Worm (Caenorhabditis elegans) whole organism, L4 larva: ENCODE results near the gene C14A6.8.
"Not testable (repeated sequence)": the region's sequence is repeated elsewhere in the genome, so short reads cannot be mapped to it uniquely, and the experiment has no call there.

Source experiments
- D1046.2 ChIP-seq: fragments of 200-800 bp; sonication (Bioruptor generic); IDR thresholded peaks from 2 replicates; pipeline ENCODE4 v1.3.6; 2022; ENCODE audit warnings: missing genetic modification characterization, missing compliant biosample characterization
- F26F4.8 ChIP-seq: fragments of 200-800 bp; sonication (Bioruptor generic); conservative IDR thresholded peaks from 2 replicates; pipeline ENCODE4 v1.3.6; 2022; ENCODE audit warnings: missing genetic modification characterization, missing compliant biosample characterization
- T20F7.1 ChIP-seq: fragments of 200-800 bp; sonication (Bioruptor generic); optimal IDR thresholded peaks from 2 replicates; lab custom pipeline; 2018; ENCODE audit warnings: mild to moderate bottlenecking, missing genetic modification characterization, missing compliant biosample characterization
- Y48G9A.11 ChIP-seq: fragments of 200-800 bp; sonication (Bioruptor generic); IDR thresholded peaks from 2 replicates; pipeline ENCODE4 v1.3.6; 2022; ENCODE audit warnings: missing genetic modification reagents, missing genetic modification characterization, missing compliant biosample characterization
- Y5F2A.4 ChIP-seq: fragments of 200-800 bp; sonication (Bioruptor generic); optimal IDR thresholded peaks from 2 replicates; lab custom pipeline; 2018; ENCODE audit warnings: mild to moderate bottlenecking, missing genetic modification characterization, missing compliant biosample characterization
- aha-1 ChIP-seq: fragments of 150-350 bp; peaks from one replicate; lab custom pipeline; 2014; ENCODE audit warnings: missing biosample characterization, missing genetic modification characterization
- attf-4 ChIP-seq: sonication (generic microtip); optimal IDR thresholded peaks from 3 replicates; lab custom pipeline; 2017; ENCODE audit warnings: missing biosample characterization, missing genetic modification characterization
- ceh-82 ChIP-seq: sonication (generic microtip); optimal IDR thresholded peaks from 2 replicates; lab custom pipeline; 2017; ENCODE audit warnings: missing biosample characterization, missing genetic modification characterization
- daf-12 ChIP-seq: fragments of 150-350 bp; optimal IDR thresholded peaks from 2 replicates; lab custom pipeline; 2014; ENCODE audit warnings: missing biosample characterization, missing genetic modification reagents, missing genetic modification characterization
- daf-19 ChIP-seq: fragments of 200-800 bp; sonication (Bioruptor generic); conservative IDR thresholded peaks from 2 replicates; pipeline ENCODE4 v1.3.6; 2022; ENCODE audit warnings: missing genetic modification characterization, missing compliant biosample characterization
- daf-8 ChIP-seq: fragments of 200-800 bp; sonication (Bioruptor generic); IDR thresholded peaks from 2 replicates; pipeline ENCODE4 v1.3.6; 2022; ENCODE audit warnings: missing genetic modification characterization, missing compliant biosample characterization
- dpl-1 ChIP-seq: fragments of 150-350 bp; optimal IDR thresholded peaks from 2 replicates; lab custom pipeline; 2014; ENCODE audit warnings: missing biosample characterization, missing genetic modification reagents, missing genetic modification characterization
- egl-27 ChIP-seq: sonication (generic microtip); optimal IDR thresholded peaks from 3 replicates; lab custom pipeline; 2017; ENCODE audit warnings: missing biosample characterization, missing genetic modification reagents, missing genetic modification characterization
- egl-43 ChIP-seq: fragments of 200-800 bp; sonication (Bioruptor generic); IDR thresholded peaks from 2 replicates; pipeline ENCODE4 v1.3.6; 2022; ENCODE audit warnings: missing genetic modification reagents, missing genetic modification characterization, missing compliant biosample characterization
- gei-8 ChIP-seq: fragments of 200-800 bp; sonication (Bioruptor generic); optimal IDR thresholded peaks from 2 replicates; lab custom pipeline; 2018; ENCODE audit warnings: mild to moderate bottlenecking, missing genetic modification characterization, missing compliant biosample characterization
- hlh-11 ChIP-seq: fragments of 200-800 bp; sonication (Bioruptor generic); optimal IDR thresholded peaks from 2 replicates; lab custom pipeline; 2018; ENCODE audit warnings: mild to moderate bottlenecking, missing genetic modification characterization, missing compliant biosample characterization
- lin-13 ChIP-seq: fragments of 150-350 bp; optimal IDR thresholded peaks from 2 replicates; lab custom pipeline; 2014; ENCODE audit warnings: missing biosample characterization, missing genetic modification reagents, missing genetic modification characterization
- lin-29 ChIP-seq: fragments of 200-800 bp; sonication (Bioruptor generic); IDR thresholded peaks from 2 replicates; pipeline ENCODE4 v1.3.6; 2022; ENCODE audit warnings: missing genetic modification reagents, missing genetic modification characterization, missing compliant biosample characterization
- madf-9 ChIP-seq: fragments of 200-800 bp; sonication (Bioruptor generic); conservative IDR thresholded peaks from 2 replicates; pipeline ENCODE4 v1.3.6; 2022; ENCODE audit warnings: missing genetic modification reagents, missing genetic modification characterization, missing compliant biosample characterization
- mdl-1 ChIP-seq, 2 experiments: fragments of 150-350 bp in 1 of 2; sonication (generic microtip) in 1 of 2; optimal IDR thresholded peaks; 2 replicates each; lab custom pipeline; 2014 to 2017; ENCODE audit warnings: missing biosample characterization in 2 of 2, missing genetic modification characterization in 2 of 2
- mdt-29 ChIP-seq: fragments of 200-800 bp; sonication (Bioruptor generic); IDR thresholded peaks from 2 replicates; pipeline ENCODE4 v1.3.6; 2022; ENCODE audit warnings: missing genetic modification reagents, missing genetic modification characterization, missing compliant biosample characterization
- nhr-11 ChIP-seq: fragments of 150-350 bp; optimal IDR thresholded peaks from 2 replicates; lab custom pipeline; 2014; ENCODE audit warnings: missing biosample characterization, missing genetic modification characterization
- nhr-48 ChIP-seq: sonication (generic microtip); optimal IDR thresholded peaks from 2 replicates; lab custom pipeline; 2016; ENCODE audit warnings: mild to moderate bottlenecking, missing genetic modification characterization, missing compliant biosample characterization
- nhr-6 ChIP-seq: fragments of 150-350 bp; optimal IDR thresholded peaks from 2 replicates; lab custom pipeline; 2014; ENCODE audit warnings: missing biosample characterization, missing genetic modification characterization
- nhr-76 ChIP-seq: fragments of 150-350 bp; optimal IDR thresholded peaks from 2 replicates; lab custom pipeline; 2014; ENCODE audit warnings: missing biosample characterization, missing genetic modification characterization
- pqm-1 ChIP-seq: sonication (generic microtip); optimal IDR thresholded peaks from 2 replicates; lab custom pipeline; 2017; ENCODE audit warnings: missing biosample characterization, missing genetic modification characterization
- rbr-2 ChIP-seq: sonication (generic microtip); optimal IDR thresholded peaks from 2 replicates; lab custom pipeline; 2016; ENCODE audit warnings: missing genotype, missing genetic modification characterization, missing compliant biosample characterization
- sdz-12 ChIP-seq: fragments of 200-800 bp; sonication (Bioruptor generic); optimal IDR thresholded peaks from 2 replicates; lab custom pipeline; 2018; ENCODE audit warnings: mild to moderate bottlenecking, missing genetic modification characterization, missing compliant biosample characterization
- set-16 ChIP-seq: fragments of 200-800 bp; sonication (Bioruptor generic); IDR thresholded peaks from 2 replicates; pipeline ENCODE4 v1.3.6; 2022; ENCODE audit warnings: missing genetic modification reagents, missing genetic modification characterization, missing compliant biosample characterization
- snpc-4 ChIP-seq: fragments of 150-350 bp; optimal IDR thresholded peaks from 2 replicates; lab custom pipeline; 2014; ENCODE audit warnings: missing biosample characterization, missing genetic modification characterization
- tag-97 ChIP-seq: fragments of 200-800 bp; sonication (Bioruptor generic); IDR thresholded peaks from 2 replicates; pipeline ENCODE4 v1.3.6; 2022; ENCODE audit warnings: missing genetic modification characterization, missing compliant biosample characterization
- unc-130 ChIP-seq: sonication (generic microtip); optimal IDR thresholded peaks from 2 replicates; lab custom pipeline; 2016; ENCODE audit warnings: missing genetic modification reagents, missing genetic modification characterization, missing compliant biosample characterization
- unc-39 ChIP-seq: sonication (generic microtip); optimal IDR thresholded peaks from 2 replicates; lab custom pipeline; 2017; ENCODE audit warnings: missing biosample characterization, missing genetic modification characterization
- unc-62 ChIP-seq, 3 experiments: fragments of 150-350 bp in 1 of 3; sonication (generic microtip); optimal IDR thresholded peaks in 2 of 3; peaks in 1 of 3; 1 replicate in 1 of 3; 2 replicates in 2 of 3; lab custom pipeline; 2014 to 2017; ENCODE audit warnings: missing biosample characterization in 3 of 3, missing genetic modification characterization in 3 of 3, missing genetic modification reagents in 3 of 3, missing genotype in 1 of 3
- zip-2 ChIP-seq: fragments of 150-350 bp; optimal IDR thresholded peaks from 2 replicates; lab custom pipeline; 2014; ENCODE audit warnings: missing biosample characterization, missing genetic modification characterization

C14A6.8 gene

DNA sequence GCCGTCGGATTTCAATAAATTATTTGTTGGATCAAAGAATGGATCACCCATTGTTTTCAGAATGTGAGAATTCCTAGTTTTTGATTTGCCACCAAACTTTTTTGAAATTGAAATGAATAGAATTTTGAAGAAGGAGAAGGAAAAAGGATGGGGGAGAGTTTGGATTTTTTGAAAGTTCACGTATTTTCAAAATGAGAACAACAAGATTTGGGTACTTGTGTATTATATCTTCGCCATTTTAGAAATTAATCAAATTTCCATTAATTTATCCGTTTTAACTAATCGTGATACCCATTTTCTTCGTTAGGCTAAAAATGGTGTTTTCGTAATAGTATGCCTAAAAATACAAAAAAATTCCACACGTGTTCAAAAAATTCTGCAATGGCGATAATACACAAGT is at the start of gene C14A6.8:
C14A6.8 (minus strand) TSS at position 101 of the 400 bp plus-strand sequence.
- TF ChIP-seq Y5F2A.4 (GFP tag; lab: Kevin White, UChicago) (no peak), dpl-1 (no peak), daf-19 (GFP tag; lab: Robert Waterston, UW) (no peak), F26F4.8 (GFP tag; lab: Robert Waterston, UW) (no peak), hlh-11 (tag; lab: Kevin White, UChicago) (no peak)

DNA sequence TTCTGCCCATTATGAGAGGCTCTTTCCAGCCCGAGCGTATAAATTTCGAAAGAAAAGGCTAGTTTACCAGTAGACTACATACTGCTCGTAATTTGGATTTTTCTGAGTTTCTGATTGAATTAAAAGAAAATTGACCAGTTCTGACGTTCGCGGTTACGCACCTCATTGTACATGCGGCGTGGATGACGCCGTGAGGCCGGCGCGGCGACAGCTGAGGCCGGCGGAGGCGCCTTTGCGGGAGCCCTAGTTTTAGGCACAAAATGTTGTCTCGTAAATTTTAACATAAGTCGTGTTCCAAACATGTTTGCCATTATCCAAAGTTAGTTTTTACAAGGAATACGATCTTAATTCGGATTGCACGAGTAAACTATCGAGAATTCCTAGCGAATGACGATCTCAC is 45.3 kb upstream of the C14A6.8 start, which contains the start of gene F16H6.9:
F16H6.9 (plus strand) TSS at position 301 of the 400 bp plus-strand sequence.
- not testable (repeated sequence) for TF ChIP-seq unc-130; Y48G9A.11; ceh-82 (tag; lab: Kevin White, UChicago)

DNA sequence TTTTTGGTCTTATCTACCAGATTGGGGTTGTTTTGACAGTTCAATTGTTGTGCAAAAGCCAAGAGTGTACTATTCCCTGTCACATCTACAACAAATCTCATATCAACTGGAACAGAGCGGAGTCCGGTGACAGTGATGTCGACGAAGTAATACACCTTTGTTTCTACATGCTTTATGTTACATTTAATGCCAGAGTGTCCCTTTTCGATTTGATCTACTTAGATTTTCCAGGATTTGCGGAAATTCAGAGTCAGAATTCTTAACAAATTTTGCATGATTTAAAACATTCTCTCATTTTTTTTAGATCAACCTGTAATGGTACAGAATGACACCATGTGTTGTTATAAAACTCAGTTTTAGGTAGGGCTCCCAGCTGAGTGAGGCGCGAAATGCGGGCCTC is 44.7 kb upstream of the C14A6.8 start, which contains the start of gene F16H6.8:
F16H6.8 (minus strand) TSS at position 101 of the 400 bp plus-strand sequence.
- not testable (repeated sequence) for TF ChIP-seq mdt-29 (GFP tag; lab: Robert Waterston, UW); unc-39 (tag; lab: Kevin White, UChicago); nhr-6 (tag; lab: Kevin White, UChicago)

DNA sequence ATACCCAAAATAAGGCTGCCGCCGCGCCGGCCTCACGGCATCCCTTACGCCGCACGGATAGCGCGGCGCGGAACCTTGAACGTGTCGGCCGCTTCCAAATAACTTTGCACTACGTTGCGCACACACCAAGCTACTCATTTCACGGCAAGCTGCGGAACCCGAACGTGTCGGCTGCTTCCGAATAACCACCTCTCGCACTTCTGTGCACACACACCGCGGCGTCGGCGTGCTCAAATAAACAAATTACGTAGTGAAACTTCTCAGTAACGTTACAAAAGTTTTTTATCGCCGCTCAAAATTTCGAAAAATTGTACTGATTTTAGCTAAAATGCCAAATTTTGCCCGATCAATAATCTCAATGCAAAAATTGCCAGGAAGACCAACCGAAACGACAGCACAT is 41.4 kb upstream of the C14A6.8 start:
- TF ChIP-seq daf-8 (GFP tag; lab: Robert Waterston, UW) (no peak), sdz-12 (GFP tag; lab: Kevin White, UChicago) (no peak), aha-1 (tag; lab: Kevin White, UChicago) (peak; percentile 90), nhr-48 (tag; lab: Kevin White, UChicago) (no peak), pqm-1 (no peak), tag-97 (no peak), D1046.2 (GFP tag; lab: Robert Waterston, UW) (no peak), set-16 (GFP tag; lab: Robert Waterston, UW) (peak; percentile 49; the same call in 1 of the 2 replicates), egl-43 (no peak)
- TF ChIP-seq, all 104 proteins: peak for 2

DNA sequence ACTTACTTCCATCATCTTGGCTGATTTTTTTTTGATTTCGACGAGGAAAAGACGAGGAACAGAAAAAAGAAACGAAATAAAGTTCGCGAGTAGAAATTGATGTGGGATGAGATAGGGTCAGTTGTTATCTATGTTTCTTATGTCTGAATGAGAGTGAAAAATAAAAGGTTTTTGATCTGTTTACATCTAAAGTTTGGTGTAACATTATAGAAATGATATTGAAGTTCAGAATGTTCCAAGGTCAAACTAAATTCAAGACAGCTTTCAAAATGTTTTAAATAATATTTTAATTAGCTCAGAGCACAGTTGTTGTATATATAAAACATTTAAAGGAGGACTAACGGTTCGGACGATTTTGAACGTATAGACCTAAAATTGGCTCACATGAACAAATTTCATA is 37.6 kb upstream of the C14A6.8 start, which contains the start of gene F16H6.7:
F16H6.7 (minus strand) TSS at position 101 of the 400 bp plus-strand sequence.
- TF ChIP-seq nhr-48 (tag; lab: Kevin White, UChicago) = no peak
- no peak for TF ChIP-seq T20F7.1 (GFP tag; lab: Kevin White, UChicago)
- no peak for TF ChIP-seq zip-2 (tag; lab: Kevin White, UChicago)
- TF ChIP-seq madf-9 (GFP tag; lab: Robert Waterston, UW) = no peak
- TF ChIP-seq gei-8 = no peak
- TF ChIP-seq daf-12 (tag; lab: Kevin White, UChicago) = no peak
- TF ChIP-seq tag-97 = no peak
- no peak for TF ChIP-seq rbr-2 (tag; lab: Kevin White, UChicago)
- no peak for TF ChIP-seq hlh-11 (tag; lab: Kevin White, UChicago)
- no peak for TF ChIP-seq daf-19 (GFP tag; lab: Robert Waterston, UW)
- TF ChIP-seq egl-27 = no peak
- TF ChIP-seq F26F4.8 (GFP tag; lab: Robert Waterston, UW) = no peak
- TF ChIP-seq attf-4 (tag; lab: Kevin White, UChicago) = no peak
- no peak for TF ChIP-seq lin-13 (GFP tag; lab: Kevin White, UChicago)
- TF ChIP-seq nhr-76 (tag; lab: Kevin White, UChicago) = no peak
- TF ChIP-seq nhr-11 (tag; lab: Kevin White, UChicago) = no peak

DNA sequence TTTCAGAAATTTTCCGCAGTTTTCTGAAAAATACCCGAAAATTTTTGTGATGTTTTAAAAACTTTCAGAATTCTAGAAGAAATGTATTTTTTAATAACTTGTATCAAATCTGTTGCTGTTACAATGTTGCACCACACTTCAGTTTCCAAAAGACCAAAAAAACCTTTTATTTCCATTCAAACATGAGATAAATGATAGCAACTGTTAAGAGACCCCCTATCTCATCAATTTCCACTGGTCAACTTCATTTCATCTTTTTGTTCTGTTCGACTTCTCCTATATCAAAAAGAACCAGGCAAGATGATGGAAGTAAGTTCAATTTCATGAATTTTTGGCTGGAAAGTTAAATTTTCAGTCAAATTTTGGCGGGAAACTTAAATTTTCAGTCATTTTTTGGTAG is 27.0 kb upstream of the C14A6.8 start, which contains the start of gene F16H6.4:
F16H6.4 (plus strand) TSS at position 301 of the 400 bp plus-strand sequence.
- no peak for TF ChIP-seq snpc-4 (tag; lab: Kevin White, UChicago)
- no peak for TF ChIP-seq unc-39 (tag; lab: Kevin White, UChicago)
- TF ChIP-seq lin-29 = no peak
- TF ChIP-seq unc-62 (GFP tag; optimal IDR thresholded peaks at IDR 0.05 in 1 of 2; lab: Kevin White, UChicago) = no peak
- TF ChIP-seq unc-62 (tag; optimal IDR thresholded peaks at IDR 0.05; lab: Kevin White, UChicago) = no peak
- no peak for TF ChIP-seq mdl-1 (tag; optimal IDR thresholded peaks at IDR 0.05; lab: Kevin White, UChicago)
- TF ChIP-seq, all 104 proteins: peak for 0
